Worm (Caenorhabditis elegans): ENCODE results near the gene ZK1307.9.

DNA sequence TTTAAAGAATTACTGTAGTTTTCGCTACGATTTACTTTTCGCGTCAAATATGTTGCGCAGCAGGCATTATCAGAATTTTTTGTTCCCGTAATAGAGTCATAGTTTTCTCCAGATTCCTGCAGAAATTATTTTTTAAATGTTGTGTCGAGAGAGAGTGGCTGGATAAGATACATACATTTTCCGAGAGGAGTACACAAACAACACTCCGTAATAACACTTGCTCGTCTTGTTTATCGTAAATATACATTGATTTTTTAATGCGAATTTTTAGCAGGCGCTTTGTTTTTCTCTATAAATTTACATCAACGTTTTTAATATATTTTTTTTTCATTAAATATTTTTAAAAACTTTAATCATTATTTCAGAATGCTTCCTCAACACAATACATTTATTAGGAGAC, 19.7 kb downstream of the ZK1307.9 start, which contains the start of gene taf-8:
- TF ChIP-seq dmd-6 (GFP tag; IDR thresholded peaks at IDR 0.05) (no peak), vab-7 (GFP tag; IDR thresholded peaks at IDR 0.05) (no peak), lin-1 (GFP tag; IDR thresholded peaks at IDR 0.05) (no peak), egl-27 (tag; optimal IDR thresholded peaks at IDR 0.05) (no peak), ceh-82 (tag; optimal IDR thresholded peaks at IDR 0.05) (no peak)
